Worm (Caenorhabditis elegans): Measurements from ENCODE around the gene M01B2.12.

ce11 chrV:15293865-15294264 lies 29.8 kb upstream of the M01B2.12 start, which contains the start of gene str-96:
- TF ChIP-seq snpc-4 (tag; optimal IDR thresholded peaks at IDR 0.05): no peak
- TF ChIP-seq unc-62 (GFP tag; optimal IDR thresholded peaks at IDR 0.05): no peak
- TF ChIP-seq mab-9 (GFP tag; IDR thresholded peaks at IDR 0.05): no peak
- TF ChIP-seq grh-1 (GFP tag; IDR thresholded peaks at IDR 0.05): no peak
- no peak for TF ChIP-seq lir-3 (tag; optimal IDR thresholded peaks at IDR 0.05; ENCODE audit: poor library complexity)
- no peak for TF ChIP-seq egl-27 (tag; optimal IDR thresholded peaks at IDR 0.05)
- no peak for TF ChIP-seq mdl-1 (tag; optimal IDR thresholded peaks at IDR 0.05)
